Worm (Caenorhabditis elegans) whole organism, L2 larva: Measurements from ENCODE around the gene arl-5.

Experiments used
- ama-1 ChIP-seq: fragments of 150-350 bp; optimal IDR thresholded peaks from 2 replicates; lab custom pipeline; 2018; ENCODE audit warnings: inconsistent platforms
- lin-39 ChIP-seq: fragments of 150-350 bp; optimal IDR thresholded peaks from 2 replicates; lab custom pipeline; 2014; ENCODE audit warnings: missing biosample characterization, missing genetic modification reagents, missing genetic modification characterization
- nhr-11 ChIP-seq: fragments of 150-350 bp; optimal IDR thresholded peaks from 2 replicates; lab custom pipeline; 2014; ENCODE audit warnings: missing biosample characterization, missing genetic modification characterization

- TF ChIP-seq nhr-11 (no peak), lin-39 (no peak), ama-1 (lab: Kevin White, UChicago) (no peak)
These were observed 16.0 kb upstream of the arl-5 start, which contains the start of gene ZK632.4 for ce11 chrIII:9806968-9807559.
